Worm (Caenorhabditis elegans) whole organism, L4 larva: ENCODE results near the gene ZK1240.1.

Source experiments
- F37D6.2 ChIP-seq: sonication (generic microtip); optimal IDR thresholded peaks from 2 replicates; lab custom pipeline; 2016; ENCODE audit warnings: mild to moderate bottlenecking, missing genetic modification characterization, missing compliant biosample characterization
- R02D3.7 ChIP-seq: fragments of 150-350 bp; sonication (generic microtip); optimal IDR thresholded peaks from 3 replicates; lab custom pipeline; 2014; ENCODE audit warnings: missing biosample characterization, missing genetic modification characterization
- T20F7.1 ChIP-seq: fragments of 200-800 bp; sonication (Bioruptor generic); optimal IDR thresholded peaks from 2 replicates; lab custom pipeline; 2018; ENCODE audit warnings: mild to moderate bottlenecking, missing genetic modification characterization, missing compliant biosample characterization
- T26A8.4 ChIP-seq: fragments of 200-800 bp; sonication (Bioruptor generic); IDR thresholded peaks from 2 replicates; pipeline ENCODE4 v1.3.6; 2022; ENCODE audit warnings: missing genetic modification characterization, missing compliant biosample characterization
- Y105C5A.15 ChIP-seq: fragments of 200-800 bp; sonication (Bioruptor generic); IDR thresholded peaks from 2 replicates; pipeline ENCODE4 v1.3.6; 2022; ENCODE audit warnings: missing genetic modification characterization, missing compliant biosample characterization
- Y75B8A.6 ChIP-seq: fragments of 200-800 bp; sonication (Bioruptor generic); IDR thresholded peaks from 2 replicates; pipeline ENCODE4 v1.3.6; 2022; ENCODE audit warnings: missing genetic modification reagents, missing genetic modification characterization, missing compliant biosample characterization
- ZK337.2 ChIP-seq: fragments of 200-800 bp; sonication (Bioruptor generic); IDR thresholded peaks from 2 replicates; pipeline ENCODE4 v1.3.6; 2022; ENCODE audit warnings: missing genetic modification reagents, missing genetic modification characterization, missing compliant biosample characterization
- aly-2 ChIP-seq: sonication (generic microtip); optimal IDR thresholded peaks from 2 replicates; lab custom pipeline; 2018; ENCODE audit warnings: missing biosample characterization, missing genetic modification characterization
- ceh-62 ChIP-seq: sonication (generic microtip); optimal IDR thresholded peaks from 2 replicates; lab custom pipeline; 2017; ENCODE audit warnings: missing biosample characterization, missing genetic modification characterization
- ceh-82 ChIP-seq: sonication (generic microtip); optimal IDR thresholded peaks from 2 replicates; lab custom pipeline; 2017; ENCODE audit warnings: missing biosample characterization, missing genetic modification characterization
- daf-16 ChIP-seq, 3 experiments: sonication (generic microtip); optimal IDR thresholded peaks; 2 replicates each; lab custom pipeline; 2016 to 2017; ENCODE audit warnings: missing genetic modification characterization in 3 of 3, missing genetic modification reagents in 3 of 3, mild to moderate bottlenecking in 2 of 3, missing compliant biosample characterization in 2 of 3, missing biosample characterization in 1 of 3, moderate library complexity in 1 of 3
- dmd-9 ChIP-seq: fragments of 200-800 bp; sonication (Bioruptor generic); IDR thresholded peaks from 2 replicates; pipeline ENCODE4 v1.3.6; 2022; ENCODE audit warnings: missing genetic modification reagents, missing genetic modification characterization, missing compliant biosample characterization
- dpl-1 ChIP-seq: fragments of 150-350 bp; optimal IDR thresholded peaks from 2 replicates; lab custom pipeline; 2014; ENCODE audit warnings: missing biosample characterization, missing genetic modification reagents, missing genetic modification characterization
- egl-27 ChIP-seq: sonication (generic microtip); optimal IDR thresholded peaks from 3 replicates; lab custom pipeline; 2017; ENCODE audit warnings: missing biosample characterization, missing genetic modification reagents, missing genetic modification characterization
- egl-43 ChIP-seq: fragments of 200-800 bp; sonication (Bioruptor generic); IDR thresholded peaks from 2 replicates; pipeline ENCODE4 v1.3.6; 2022; ENCODE audit warnings: missing genetic modification reagents, missing genetic modification characterization, missing compliant biosample characterization
- fkh-10 ChIP-seq: fragments of 150-350 bp; optimal IDR thresholded peaks from 2 replicates; lab custom pipeline; 2014; ENCODE audit warnings: missing biosample characterization, missing genetic modification reagents, missing genetic modification characterization
- gei-8 ChIP-seq: fragments of 200-800 bp; sonication (Bioruptor generic); optimal IDR thresholded peaks from 2 replicates; lab custom pipeline; 2018; ENCODE audit warnings: mild to moderate bottlenecking, missing genetic modification characterization, missing compliant biosample characterization
- hmg-1.1 ChIP-seq: fragments of 200-800 bp; sonication (Bioruptor generic); IDR thresholded peaks from 2 replicates; pipeline ENCODE4 v1.3.6; 2022; ENCODE audit warnings: missing genetic modification reagents, missing genetic modification characterization, missing compliant biosample characterization
- lin-38 ChIP-seq: fragments of 200-800 bp; sonication (Bioruptor generic); IDR thresholded peaks from 2 replicates; pipeline ENCODE4 v1.3.6; 2022; ENCODE audit warnings: missing genetic modification reagents, missing genetic modification characterization, missing compliant biosample characterization
- lin-39 ChIP-seq: fragments of 150-350 bp; optimal IDR thresholded peaks from 2 replicates; lab custom pipeline; 2014; ENCODE audit warnings: missing biosample characterization, missing genetic modification reagents, missing genetic modification characterization
- lir-3 ChIP-seq: sonication (generic microtip); optimal IDR thresholded peaks from 2 replicates; lab custom pipeline; 2016; ENCODE audit warnings: mild to moderate bottlenecking, missing genetic modification characterization, missing compliant biosample characterization
- mes-2 ChIP-seq: sonication (generic microtip); optimal IDR thresholded peaks from 2 replicates; lab custom pipeline; 2016; ENCODE audit warnings: missing genotype, mild to moderate bottlenecking, missing genetic modification characterization, missing compliant biosample characterization; ENCODE audit not compliant: poor library complexity, severe bottlenecking
- mxl-2 ChIP-seq: fragments of 200-800 bp; sonication (Bioruptor generic); conservative IDR thresholded peaks from 2 replicates; pipeline ENCODE4 v1.3.6; 2022; ENCODE audit warnings: missing genetic modification reagents, missing genetic modification characterization, missing compliant biosample characterization
- nhr-111 ChIP-seq: fragments of 200-800 bp; sonication (Bioruptor generic); optimal IDR thresholded peaks from 2 replicates; lab custom pipeline; 2018; ENCODE audit warnings: mild to moderate bottlenecking, missing genetic modification characterization, missing compliant biosample characterization
- nhr-41 ChIP-seq: fragments of 200-800 bp; sonication (Bioruptor generic); IDR thresholded peaks from 2 replicates; pipeline ENCODE4 v1.3.6; 2022; ENCODE audit warnings: missing genetic modification reagents, missing genetic modification characterization, missing compliant biosample characterization
- nhr-6 ChIP-seq: fragments of 150-350 bp; optimal IDR thresholded peaks from 2 replicates; lab custom pipeline; 2014; ENCODE audit warnings: missing biosample characterization, missing genetic modification characterization
- php-3 ChIP-seq: fragments of 200-800 bp; sonication (Bioruptor generic); IDR thresholded peaks from 2 replicates; pipeline ENCODE4 v1.3.6; 2022; ENCODE audit warnings: missing genetic modification reagents, missing genetic modification characterization, missing compliant biosample characterization
- set-16 ChIP-seq: fragments of 200-800 bp; sonication (Bioruptor generic); IDR thresholded peaks from 2 replicates; pipeline ENCODE4 v1.3.6; 2022; ENCODE audit warnings: missing genetic modification reagents, missing genetic modification characterization, missing compliant biosample characterization
- spr-1 ChIP-seq: sonication (generic microtip); optimal IDR thresholded peaks from 2 replicates; lab custom pipeline; 2016; ENCODE audit warnings: mild to moderate bottlenecking, missing genetic modification characterization, missing compliant biosample characterization
- spr-3 ChIP-seq: fragments of 200-800 bp; sonication (Bioruptor generic); optimal IDR thresholded peaks from 2 replicates; lab custom pipeline; 2018; ENCODE audit warnings: mild to moderate bottlenecking, missing genetic modification characterization, missing compliant biosample characterization
- tag-97 ChIP-seq: fragments of 200-800 bp; sonication (Bioruptor generic); IDR thresholded peaks from 2 replicates; pipeline ENCODE4 v1.3.6; 2022; ENCODE audit warnings: missing genetic modification characterization, missing compliant biosample characterization
- tra-1 ChIP-seq: fragments of 200-800 bp; sonication (Bioruptor generic); IDR thresholded peaks from 2 replicates; pipeline ENCODE4 v1.3.6; 2022; ENCODE audit warnings: missing genetic modification reagents, missing genetic modification characterization, missing compliant biosample characterization
- unc-39 ChIP-seq: sonication (generic microtip); optimal IDR thresholded peaks from 2 replicates; lab custom pipeline; 2017; ENCODE audit warnings: missing biosample characterization, missing genetic modification characterization
- unc-62 ChIP-seq, 3 experiments: fragments of 150-350 bp in 1 of 3; sonication (generic microtip); optimal IDR thresholded peaks in 2 of 3; peaks in 1 of 3; 1 replicate in 1 of 3; 2 replicates in 2 of 3; lab custom pipeline; 2014 to 2017; ENCODE audit warnings: missing biosample characterization in 3 of 3, missing genetic modification characterization in 3 of 3, missing genetic modification reagents in 3 of 3, missing genotype in 1 of 3
- vab-7 ChIP-seq: fragments of 200-800 bp; sonication (Bioruptor generic); IDR thresholded peaks from 2 replicates; pipeline ENCODE4 v1.3.6; 2022; ENCODE audit warnings: missing genetic modification reagents, missing genetic modification characterization, missing compliant biosample characterization
- zag-1 ChIP-seq: fragments of 150-350 bp; optimal IDR thresholded peaks from 2 replicates; lab custom pipeline; 2014; ENCODE audit warnings: missing biosample characterization, missing genetic modification characterization
- ztf-11 ChIP-seq: fragments of 150-350 bp; optimal IDR thresholded peaks from 2 replicates; lab custom pipeline; 2014; ENCODE audit warnings: missing biosample characterization, missing genetic modification characterization
- ztf-7 ChIP-seq: fragments of 150-350 bp; optimal IDR thresholded peaks from 2 replicates; lab custom pipeline; 2014; ENCODE audit warnings: missing biosample characterization, missing genetic modification characterization

The ZK1240.1 gene

DNA sequence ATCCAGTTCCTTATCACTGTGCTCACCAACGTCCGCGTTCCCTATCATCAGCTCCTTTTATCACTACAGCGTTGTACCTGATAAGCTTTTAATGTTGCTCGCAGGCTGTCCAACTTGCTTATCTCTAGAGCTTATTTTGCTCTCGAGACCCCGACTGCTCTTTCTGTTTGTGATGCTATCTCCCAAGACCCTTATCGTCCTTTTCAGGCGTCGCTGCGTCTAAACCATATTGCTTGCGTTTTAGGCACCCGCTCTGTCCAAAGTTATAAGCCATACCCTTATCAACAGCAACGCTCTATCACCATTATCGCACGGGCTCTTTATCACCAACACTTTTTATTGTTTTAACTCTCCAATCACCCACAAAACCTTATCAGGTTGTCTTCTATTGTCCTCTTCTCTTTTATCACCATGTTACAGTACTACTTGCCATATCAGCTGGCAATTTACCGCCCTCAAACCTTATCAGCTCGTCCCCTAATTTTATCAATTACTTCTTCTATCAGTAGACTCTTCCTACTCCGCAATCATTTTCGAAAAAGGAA is 49.3 kb downstream of the ZK1240.1 start (continued):
- TF ChIP-seq ceh-82 (no peak), lin-39 (tag; lab: Kevin White, UChicago) (no peak), dpl-1 (GFP tag; lab: Kevin White, UChicago) (peak; percentile 35), aly-2 (tag; lab: Kevin White, UChicago) (no peak), dmd-9 (GFP tag; lab: Robert Waterston, UW) (no peak), nhr-6 (tag; lab: Kevin White, UChicago) (peak; percentile 51), zag-1 (tag; lab: Kevin White, UChicago) (no peak), Y105C5A.15 (GFP tag; lab: Robert Waterston, UW) (no peak), ceh-62 (tag; lab: Kevin White, UChicago) (no peak), mxl-2 (GFP tag; lab: Robert Waterston, UW) (no peak), daf-16 (GFP tag; optimal IDR thresholded peaks at IDR 0.05; lab: Kevin White, UChicago) (peak in 1 of 2 experiments; percentile 98), daf-16 (tag; optimal IDR thresholded peaks at IDR 0.05; lab: Kevin White, UChicago) (peak; percentile 94), fkh-10 (GFP tag; lab: Kevin White, UChicago) (no peak), lir-3 (tag; lab: Kevin White, UChicago) (no peak), mes-2 (tag; lab: Kevin White, UChicago) (no peak), unc-62 (GFP tag; optimal IDR thresholded peaks at IDR 0.05 in 1 of 2; lab: Kevin White, UChicago) (peak in 1 of 2 experiments; percentile 74), unc-62 (tag; optimal IDR thresholded peaks at IDR 0.05; lab: Kevin White, UChicago) (no peak), T20F7.1 (peak; percentile 81), gei-8 (GFP tag; lab: Kevin White, UChicago) (no peak), tag-97 (GFP tag; lab: Robert Waterston, UW) (no peak), egl-43 (GFP tag; lab: Robert Waterston, UW) (no peak), php-3 (GFP tag; lab: Robert Waterston, UW) (peak; percentile 100), nhr-111 (GFP tag; lab: Kevin White, UChicago) (no peak), ZK337.2 (GFP tag; lab: Robert Waterston, UW) (0 out of 2 replicates have a peak, but pooled peaks have one; percentile 31), spr-3 (GFP tag; lab: Kevin White, UChicago) (no peak), ztf-11 (tag; lab: Kevin White, UChicago) (no peak), unc-39 (tag; lab: Kevin White, UChicago) (no peak), tra-1 (GFP tag; lab: Robert Waterston, UW) (peak; percentile 98), lin-38 (no peak; the same call in 1 of the 2 replicates), ztf-7 (tag; lab: Kevin White, UChicago) (no peak), nhr-41 (GFP tag; lab: Robert Waterston, UW) (peak; percentile 93), hmg-1.1 (0 out of 2 replicates have a peak, but pooled peaks have one; percentile 29), egl-27 (no peak)

DNA sequence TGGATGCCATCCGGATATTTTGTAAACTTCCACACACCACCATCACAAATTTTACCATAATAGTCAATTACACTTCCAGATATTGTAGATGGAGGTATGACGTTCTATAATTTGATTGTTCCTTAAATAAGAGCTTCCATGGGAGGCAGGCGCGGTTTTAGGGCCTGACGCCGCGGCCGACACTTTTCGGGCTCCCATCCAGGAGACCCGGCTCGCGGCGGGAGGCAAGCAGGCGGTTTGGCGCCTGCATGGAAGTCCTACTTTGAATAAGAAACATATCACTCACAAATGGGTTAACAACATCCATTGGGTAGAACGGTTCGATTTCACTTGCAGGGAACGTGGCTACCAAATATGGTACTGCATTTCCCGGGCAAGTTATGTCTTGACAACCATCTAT is 50.5 kb downstream of the ZK1240.1 start:
- TF ChIP-seq spr-1 (tag; lab: Kevin White, UChicago) (no peak), F37D6.2 (tag; lab: Kevin White, UChicago) (no peak), set-16 (peak; percentile 83)

- TF ChIP-seq R02D3.7 (tag; lab: Kevin White, UChicago) = no peak
- no peak for TF ChIP-seq vab-7 (GFP tag; lab: Robert Waterston, UW)
- no peak for TF ChIP-seq T26A8.4 (GFP tag; lab: Robert Waterston, UW)
- TF ChIP-seq Y75B8A.6 (GFP tag; lab: Robert Waterston, UW) = no peak
- TF ChIP-seq, all 104 proteins: peak for 0
These were observed 51.0 kb downstream of the ZK1240.1 start, which contains the start of gene F16G10.7 for ce11 chrII:2380174-2380573. Gene F16G10.7 (minus strand): TSS chrII:2380274.
